Fruit fly (Drosophila melanogaster) Kc167 (cell line): Measurements from ENCODE around the gene mbc.

Experiments used
- Myc ChIP-seq: fragments of >200 bp; optimal IDR thresholded peaks from 2 replicates; lab custom pipeline; 2017; ENCODE audit warnings: missing external identifiers
- Sin3A ChIP-seq: fragments of >200 bp; optimal IDR thresholded peaks from 2 replicates; lab custom pipeline; 2018; ENCODE audit warnings: missing external identifiers
- h ChIP-seq: fragments of >200 bp; optimal IDR thresholded peaks from 3 replicates; lab custom pipeline; 2018; ENCODE audit warnings: missing external identifiers
- insv ChIP-seq: fragments of >200 bp; optimal IDR thresholded peaks from 3 replicates; lab custom pipeline; 2018; ENCODE audit warnings: missing external identifiers
- psq ChIP-seq: fragments of >200 bp; optimal IDR thresholded peaks from 2 replicates; lab custom pipeline; 2017; ENCODE audit warnings: missing external identifiers
- ttk ChIP-seq: sonication (Bioruptor generic); optimal IDR thresholded peaks from 2 replicates; lab custom pipeline; 2017; ENCODE audit warnings: missing external identifiers

mbc gene

dm6 chr3R:23817566-23818202 is 36.1 kb downstream of the mbc start:
- TF ChIP-seq insv (lab: Kevin White, UChicago) (no peak), h (lab: Kevin White, UChicago) (no peak), Myc (lab: Kevin White, UChicago) (no peak), psq (lab: Kevin White, UChicago) (no peak), Sin3A (no peak), ttk (lab: Kevin White, UChicago) (no peak)

dm6 chr3R:23818879-23819408 is 37.4 kb downstream of the mbc start, which contains the start of the genes CG33111 and eIF4G2:
Gene CG33111, minus strand, starts transcription at chr3R:23819237.
Gene eIF4G2, minus strand, starts transcription at chr3R:23819237.
- TF ChIP-seq Sin3A (no peak), ttk (lab: Kevin White, UChicago) (no peak), insv (lab: Kevin White, UChicago) (no peak), Myc (lab: Kevin White, UChicago) (no peak), psq (lab: Kevin White, UChicago) (no peak), h (lab: Kevin White, UChicago) (no peak)

- TF ChIP-seq Myc (lab: Kevin White, UChicago) (no peak), h (lab: Kevin White, UChicago) (no peak), Sin3A (no peak), psq (lab: Kevin White, UChicago) (no peak), insv (lab: Kevin White, UChicago) (no peak), ttk (lab: Kevin White, UChicago) (no peak)
Measured at dm6 chr3R:23820290-23820689, 38.7 kb downstream of the mbc start.

dm6 chr3R:23822969-23823368 is 41.4 kb downstream of the mbc start:
- TF ChIP-seq Sin3A (no peak), Myc (lab: Kevin White, UChicago) (no peak), h (lab: Kevin White, UChicago) (no peak), psq (lab: Kevin White, UChicago) (no peak), insv (lab: Kevin White, UChicago) (no peak), ttk (lab: Kevin White, UChicago) (no peak)

- TF ChIP-seq Sin3A, result no peak
- no peak for TF ChIP-seq Myc (lab: Kevin White, UChicago)
- TF ChIP-seq ttk (lab: Kevin White, UChicago), result no peak
- TF ChIP-seq h (lab: Kevin White, UChicago), result no peak
- no peak for TF ChIP-seq insv (lab: Kevin White, UChicago)
- TF ChIP-seq psq (lab: Kevin White, UChicago), result no peak
Measured at dm6 chr3R:23823678-23824077, 42.1 kb downstream of the mbc start.

- TF ChIP-seq Sin3A (no peak), insv (lab: Kevin White, UChicago) (no peak), ttk (lab: Kevin White, UChicago) (no peak)
Measured at dm6 chr3R:23827093-23827492, 45.5 kb downstream of the mbc start.

- TF ChIP-seq insv (lab: Kevin White, UChicago) (no peak), Myc (lab: Kevin White, UChicago) (no peak), Sin3A (no peak), h (lab: Kevin White, UChicago) (no peak), ttk (lab: Kevin White, UChicago) (no peak), psq (lab: Kevin White, UChicago) (no peak)
Measured at dm6 chr3R:23831696-23832095, 50.1 kb downstream of the mbc start.

dm6 chr3R:23846107-23846506 is 64.5 kb downstream of the mbc start:
- TF ChIP-seq ttk (lab: Kevin White, UChicago) (no peak), h (lab: Kevin White, UChicago) (no peak), psq (lab: Kevin White, UChicago) (no peak)

- TF ChIP-seq ttk (lab: Kevin White, UChicago) (no peak), insv (lab: Kevin White, UChicago) (no peak), Sin3A (no peak), psq (lab: Kevin White, UChicago) (no peak), h (lab: Kevin White, UChicago) (no peak), Myc (lab: Kevin White, UChicago) (no peak)
Measured at dm6 chr3R:23849599-23849998, 68.0 kb downstream of the mbc start.
